Worm (Caenorhabditis elegans) whole organism, L4 larva: ENCODE results near the gene ugt-7.

Experiments
- R02D3.7 ChIP-seq: fragments of 150-350 bp; sonication (generic microtip); optimal IDR thresholded peaks from 3 replicates; lab custom pipeline; 2014; ENCODE audit warnings: missing biosample characterization, missing genetic modification characterization
- Y48G9A.11 ChIP-seq: fragments of 200-800 bp; sonication (Bioruptor generic); IDR thresholded peaks from 2 replicates; pipeline ENCODE4 v1.3.6; 2022; ENCODE audit warnings: missing genetic modification reagents, missing genetic modification characterization, missing compliant biosample characterization
- ZK337.2 ChIP-seq: fragments of 200-800 bp; sonication (Bioruptor generic); IDR thresholded peaks from 2 replicates; pipeline ENCODE4 v1.3.6; 2022; ENCODE audit warnings: missing genetic modification reagents, missing genetic modification characterization, missing compliant biosample characterization
- aha-1 ChIP-seq: fragments of 150-350 bp; peaks from one replicate; lab custom pipeline; 2014; ENCODE audit warnings: missing biosample characterization, missing genetic modification characterization
- aly-2 ChIP-seq: sonication (generic microtip); optimal IDR thresholded peaks from 2 replicates; lab custom pipeline; 2018; ENCODE audit warnings: missing biosample characterization, missing genetic modification characterization
- ceh-20 ChIP-seq: fragments of 200-800 bp; sonication (Bioruptor generic); IDR thresholded peaks from 2 replicates; pipeline ENCODE4 v1.3.6; 2022; ENCODE audit warnings: missing genetic modification reagents, missing genetic modification characterization, missing compliant biosample characterization
- ceh-44 ChIP-seq: fragments of 200-800 bp; sonication (Bioruptor generic); IDR thresholded peaks from 2 replicates; pipeline ENCODE4 v1.3.6; 2022; ENCODE audit warnings: missing genetic modification reagents, missing genetic modification characterization, missing compliant biosample characterization
- dmd-8 ChIP-seq: fragments of 200-800 bp; sonication (Bioruptor generic); IDR thresholded peaks from 2 replicates; pipeline ENCODE4 v1.3.6; 2022; ENCODE audit warnings: missing genetic modification characterization, missing compliant biosample characterization
- dpl-1 ChIP-seq: fragments of 150-350 bp; optimal IDR thresholded peaks from 2 replicates; lab custom pipeline; 2014; ENCODE audit warnings: missing biosample characterization, missing genetic modification reagents, missing genetic modification characterization
- egl-27 ChIP-seq: sonication (generic microtip); optimal IDR thresholded peaks from 3 replicates; lab custom pipeline; 2017; ENCODE audit warnings: missing biosample characterization, missing genetic modification reagents, missing genetic modification characterization
- fkh-10 ChIP-seq: fragments of 150-350 bp; optimal IDR thresholded peaks from 2 replicates; lab custom pipeline; 2014; ENCODE audit warnings: missing biosample characterization, missing genetic modification reagents, missing genetic modification characterization
- hmg-1.1 ChIP-seq: fragments of 200-800 bp; sonication (Bioruptor generic); IDR thresholded peaks from 2 replicates; pipeline ENCODE4 v1.3.6; 2022; ENCODE audit warnings: missing genetic modification reagents, missing genetic modification characterization, missing compliant biosample characterization
- lin-38 ChIP-seq: fragments of 200-800 bp; sonication (Bioruptor generic); IDR thresholded peaks from 2 replicates; pipeline ENCODE4 v1.3.6; 2022; ENCODE audit warnings: missing genetic modification reagents, missing genetic modification characterization, missing compliant biosample characterization
- madf-9 ChIP-seq: fragments of 200-800 bp; sonication (Bioruptor generic); conservative IDR thresholded peaks from 2 replicates; pipeline ENCODE4 v1.3.6; 2022; ENCODE audit warnings: missing genetic modification reagents, missing genetic modification characterization, missing compliant biosample characterization
- nhr-237 ChIP-seq: sonication (generic microtip); optimal IDR thresholded peaks from 2 replicates; lab custom pipeline; 2017; ENCODE audit warnings: missing biosample characterization, missing genetic modification characterization
- nhr-76 ChIP-seq: fragments of 150-350 bp; optimal IDR thresholded peaks from 2 replicates; lab custom pipeline; 2014; ENCODE audit warnings: missing biosample characterization, missing genetic modification characterization
- php-3 ChIP-seq: fragments of 200-800 bp; sonication (Bioruptor generic); IDR thresholded peaks from 2 replicates; pipeline ENCODE4 v1.3.6; 2022; ENCODE audit warnings: missing genetic modification reagents, missing genetic modification characterization, missing compliant biosample characterization
- rbr-2 ChIP-seq: sonication (generic microtip); optimal IDR thresholded peaks from 2 replicates; lab custom pipeline; 2016; ENCODE audit warnings: missing genotype, missing genetic modification characterization, missing compliant biosample characterization
- sdz-12 ChIP-seq: fragments of 200-800 bp; sonication (Bioruptor generic); optimal IDR thresholded peaks from 2 replicates; lab custom pipeline; 2018; ENCODE audit warnings: mild to moderate bottlenecking, missing genetic modification characterization, missing compliant biosample characterization
- set-16 ChIP-seq: fragments of 200-800 bp; sonication (Bioruptor generic); IDR thresholded peaks from 2 replicates; pipeline ENCODE4 v1.3.6; 2022; ENCODE audit warnings: missing genetic modification reagents, missing genetic modification characterization, missing compliant biosample characterization
- vab-7 ChIP-seq: fragments of 200-800 bp; sonication (Bioruptor generic); IDR thresholded peaks from 2 replicates; pipeline ENCODE4 v1.3.6; 2022; ENCODE audit warnings: missing genetic modification reagents, missing genetic modification characterization, missing compliant biosample characterization

ugt-7 gene

DNA sequence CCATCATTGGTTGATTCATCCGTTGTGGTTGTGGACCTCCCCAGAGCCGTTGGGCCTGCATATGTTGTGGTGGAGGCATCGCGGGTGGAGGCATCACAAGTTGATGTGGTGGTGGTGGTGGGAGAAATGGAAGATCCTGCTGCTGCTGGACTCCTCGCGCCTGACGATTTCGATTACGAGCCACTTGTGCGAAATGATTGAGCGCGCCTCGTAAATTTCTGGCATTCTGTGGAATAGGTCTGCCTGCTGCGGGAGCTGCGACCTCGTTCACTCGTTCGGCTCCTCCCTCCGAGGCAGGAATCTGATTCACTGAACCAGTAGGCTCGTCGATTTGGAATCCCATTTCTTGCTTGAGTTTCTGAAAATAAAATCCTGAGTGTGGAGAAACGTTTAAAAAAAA is 39.7 kb downstream of the ugt-7 start:
- TF ChIP-seq dpl-1, result no peak
- no peak for TF ChIP-seq rbr-2 (tag; lab: Kevin White, UChicago)
- TF ChIP-seq set-16 (GFP tag; lab: Robert Waterston, UW), result peak; percentile 57

DNA sequence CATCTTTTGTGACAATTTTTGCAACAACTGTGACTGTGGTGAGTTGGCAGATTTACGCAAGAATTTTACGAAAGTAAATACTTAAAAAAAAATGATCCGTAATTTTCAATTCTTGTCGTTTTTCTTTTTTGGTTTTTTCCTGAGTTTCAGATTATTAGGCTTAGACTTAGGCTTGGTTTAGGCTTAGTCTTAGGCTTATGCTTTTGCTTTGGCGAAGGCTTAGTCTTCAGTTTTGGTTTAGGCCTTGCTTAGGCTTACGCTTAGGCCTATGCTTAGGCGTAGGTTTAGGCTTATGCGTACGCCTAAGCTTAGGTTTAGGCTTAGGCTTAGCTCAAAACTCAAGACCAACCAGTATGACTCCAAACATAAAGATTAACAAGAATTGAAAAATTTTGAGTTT is 42.7 kb downstream of the ugt-7 start:
- TF ChIP-seq aha-1 (tag; lab: Kevin White, UChicago), result peak; percentile 94
- no peak for TF ChIP-seq sdz-12 (GFP tag; lab: Kevin White, UChicago)

DNA sequence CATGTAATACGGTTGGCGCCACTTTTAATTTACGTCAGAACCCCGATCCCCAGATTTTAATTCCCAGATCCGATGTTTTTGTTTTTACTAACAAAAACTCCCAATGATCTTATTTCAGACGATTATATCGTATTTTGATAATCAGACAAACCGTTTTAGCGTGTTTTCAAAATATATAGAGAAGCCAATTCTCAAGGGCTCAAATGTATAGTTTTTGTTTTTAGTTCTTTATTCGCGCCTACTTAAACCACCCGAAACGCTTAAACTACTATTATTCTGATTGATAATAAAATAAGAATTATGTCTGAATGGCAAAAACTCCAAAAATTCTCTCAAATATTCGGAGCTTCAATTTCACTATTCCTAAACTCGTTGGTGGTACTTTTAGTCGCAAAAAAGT is 43.8 kb downstream of the ugt-7 start, which contains the start of gene str-208:
Gene str-208 (plus strand): TSS at position 301 of the 400 bp plus-strand sequence.
- TF ChIP-seq aha-1 (tag; lab: Kevin White, UChicago) (peak; percentile 12), ceh-44 (GFP tag; lab: Robert Waterston, UW) (no peak)

DNA sequence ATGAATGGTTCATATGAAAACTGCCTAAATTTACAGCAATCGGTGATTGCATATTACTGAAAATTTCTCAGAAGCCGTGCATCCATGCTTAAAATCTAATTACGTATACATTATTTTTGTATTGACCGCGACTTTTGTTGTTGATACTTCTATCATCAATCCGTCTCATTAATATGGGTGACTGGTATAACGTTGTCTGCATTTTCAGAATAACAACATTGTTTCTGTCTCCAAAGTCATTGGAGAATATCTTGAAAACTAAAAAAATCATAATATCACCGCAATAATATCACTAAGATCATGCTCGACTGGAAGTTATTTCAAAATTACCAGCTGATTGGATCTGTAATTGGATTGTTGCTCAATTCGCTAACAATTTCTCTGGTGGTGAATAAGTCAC is 48.9 kb downstream of the ugt-7 start, which contains the start of gene str-207:
Gene str-207 (plus strand): TSS at position 301 of the 400 bp plus-strand sequence.
- no peak for TF ChIP-seq ZK337.2

DNA sequence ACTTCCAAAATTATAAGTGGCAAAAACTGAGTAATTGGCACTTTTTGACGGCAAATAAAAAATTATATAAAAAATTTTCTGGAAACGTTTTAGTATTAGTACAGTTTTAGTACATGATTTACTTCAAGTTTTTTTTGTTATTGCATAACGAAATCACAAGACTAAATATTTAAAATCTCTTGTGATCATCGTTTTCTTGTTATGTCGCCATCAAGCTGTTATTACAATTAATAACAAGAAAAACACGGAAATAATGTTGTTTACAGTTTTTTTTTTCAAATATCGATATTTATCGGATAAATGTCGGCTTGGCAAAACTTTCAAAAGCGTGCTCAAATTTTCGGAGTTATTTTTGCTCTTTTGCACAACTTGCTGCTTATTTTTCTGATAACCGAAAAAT is 51.7 kb downstream of the ugt-7 start, which contains the start of gene str-209:
Gene str-209 (plus strand): TSS at position 301 of the 400 bp plus-strand sequence.
- TF ChIP-seq Y48G9A.11 (GFP tag; lab: Robert Waterston, UW), result no peak
- TF ChIP-seq fkh-10 (GFP tag; lab: Kevin White, UChicago), result no peak
- TF ChIP-seq egl-27 (tag; lab: Kevin White, UChicago), result no peak
- no peak for TF ChIP-seq ceh-20 (GFP tag; lab: Robert Waterston, UW)
- TF ChIP-seq nhr-237 (tag; lab: Kevin White, UChicago), result no peak
- no peak for TF ChIP-seq dmd-8
- TF ChIP-seq nhr-76 (tag; lab: Kevin White, UChicago), result no peak
- TF ChIP-seq vab-7 (GFP tag; lab: Robert Waterston, UW), result no peak
- no peak for TF ChIP-seq lin-38
- TF ChIP-seq R02D3.7 (tag; lab: Kevin White, UChicago), result no peak
- TF ChIP-seq hmg-1.1, result no peak
- no peak for TF ChIP-seq aly-2 (tag; lab: Kevin White, UChicago)
- no peak for TF ChIP-seq madf-9 (GFP tag; lab: Robert Waterston, UW)
- TF ChIP-seq ZK337.2, result no peak
- TF ChIP-seq php-3 (GFP tag; lab: Robert Waterston, UW), result no peak
